Worm (Caenorhabditis elegans): ENCODE measurements around the gene plpp-1.1.
A peak's percentile ranks its signal among the peaks of the same experiment; 100 is the strongest.

plpp-1.1 gene

ce11 chrII:3930478-3931182 is 2.8 kb upstream of the plpp-1.1 start:
- TF ChIP-seq nhr-77 (tag; optimal IDR thresholded peaks at IDR 0.05): no peak
- TF ChIP-seq mdt-29 (GFP tag; IDR thresholded peaks at IDR 0.05): no peak
- TF ChIP-seq hmg-1.1 (GFP tag; IDR thresholded peaks at IDR 0.05): peak; percentile 67
- TF ChIP-seq lin-1 (GFP tag; IDR thresholded peaks at IDR 0.05): no peak
- TF ChIP-seq pqm-1 (tag; optimal IDR thresholded peaks at IDR 0.05): no peak
- TF ChIP-seq fos-1 (tag; optimal IDR thresholded peaks at IDR 0.05): no peak
- TF ChIP-seq ama-1 (optimal IDR thresholded peaks at IDR 0.05): no peak
- no peak for TF ChIP-seq zfp-2 (tag; optimal IDR thresholded peaks at IDR 0.05)
- no peak for TF ChIP-seq unc-130 (GFP tag; optimal IDR thresholded peaks at IDR 0.05)
- TF ChIP-seq nhr-102 (tag; optimal IDR thresholded peaks at IDR 0.05): no peak
- peak; percentile 51 for TF ChIP-seq mes-2 (tag; optimal IDR thresholded peaks at IDR 0.05; ENCODE audit: poor library complexity, severe bottlenecking)
- no peak for TF ChIP-seq lin-38 (GFP tag; IDR thresholded peaks at IDR 0.05)
- peak; percentile 62 for TF ChIP-seq mep-1 (tag; optimal IDR thresholded peaks at IDR 0.05)
- no peak for TF ChIP-seq Y105C5A.15 (GFP tag; IDR thresholded peaks at IDR 0.05)
- TF ChIP-seq saeg-2 (GFP tag; IDR thresholded peaks at IDR 0.05): no peak
- no peak for TF ChIP-seq skn-1 (tag; optimal IDR thresholded peaks at IDR 0.05)
- no peak for TF ChIP-seq ZK337.2 (GFP tag; IDR thresholded peaks at IDR 0.05)
- peak; percentile 66 for TF ChIP-seq fkh-10 (GFP tag; optimal IDR thresholded peaks at IDR 0.05)
- no peak for TF ChIP-seq nhr-237 (tag; optimal IDR thresholded peaks at IDR 0.05)
- peak; percentile 48; the same call in 1 of the 2 replicates for TF ChIP-seq egl-43 (GFP tag; IDR thresholded peaks at IDR 0.05)
- peak; percentile 55 for TF ChIP-seq dve-1 (tag; optimal IDR thresholded peaks at IDR 0.05; ENCODE audit: insufficient read depth)
- peak; percentile 14 for TF ChIP-seq nhr-6 (tag; optimal IDR thresholded peaks at IDR 0.05)
- no peak for TF ChIP-seq D1046.2 (GFP tag; IDR thresholded peaks at IDR 0.05)
- no peak for TF ChIP-seq gei-8 (GFP tag; optimal IDR thresholded peaks at IDR 0.05)
- no peak for TF ChIP-seq F10B5.3 (tag; optimal IDR thresholded peaks at IDR 0.05)
- peak; percentile 67 for TF ChIP-seq dpl-1 (GFP tag; optimal IDR thresholded peaks at IDR 0.05)
- TF ChIP-seq nhr-76 (tag; optimal IDR thresholded peaks at IDR 0.05): no peak
- no peak for TF ChIP-seq Y48G9A.11 (GFP tag; IDR thresholded peaks at IDR 0.05)
- no peak for TF ChIP-seq T26A8.4 (GFP tag; IDR thresholded peaks at IDR 0.05)
- TF ChIP-seq jun-1 (tag; optimal IDR thresholded peaks at IDR 0.05): no peak
- no peak for TF ChIP-seq R02D3.7 (tag; optimal IDR thresholded peaks at IDR 0.05)
- no peak for TF ChIP-seq dmd-8 (GFP tag; IDR thresholded peaks at IDR 0.05)
- TF ChIP-seq hif-1 (tag; optimal IDR thresholded peaks at IDR 0.05): no peak
- TF ChIP-seq nhr-41 (GFP tag; IDR thresholded peaks at IDR 0.05): no peak
- no peak for TF ChIP-seq snpc-1.2 (GFP tag; IDR thresholded peaks at IDR 0.05)
- no peak for TF ChIP-seq arid-1 (GFP tag; conservative IDR thresholded peaks at IDR 0.05)
- TF ChIP-seq F44E2.7 (GFP tag; IDR thresholded peaks at IDR 0.05): no peak
- TF ChIP-seq daf-19 (GFP tag; conservative IDR thresholded peaks at IDR 0.05): no peak
- no peak for TF ChIP-seq zfp-3 (GFP tag; conservative IDR thresholded peaks at IDR 0.05)
- TF ChIP-seq ceh-44 (GFP tag; IDR thresholded peaks at IDR 0.05): no peak
- TF ChIP-seq dmd-6 (GFP tag; IDR thresholded peaks at IDR 0.05): peak; percentile 29; the same call in 1 of the 2 replicates
- TF ChIP-seq duxl-1 (tag; optimal IDR thresholded peaks at IDR 0.05; ENCODE audit: poor library complexity): no peak
- no peak for TF ChIP-seq nhr-10 (tag; optimal IDR thresholded peaks at IDR 0.05)
- no peak for TF ChIP-seq daf-8 (GFP tag; IDR thresholded peaks at IDR 0.05)
- no peak for TF ChIP-seq lin-15B (tag; optimal IDR thresholded peaks at IDR 0.05)
- TF ChIP-seq nhr-11 (tag; optimal IDR thresholded peaks at IDR 0.05): peak; percentile 35
- no peak for TF ChIP-seq tra-1 (GFP tag; IDR thresholded peaks at IDR 0.05)
- no peak for TF ChIP-seq aly-2 (tag; optimal IDR thresholded peaks at IDR 0.05)
- no peak for TF ChIP-seq ceh-20 (GFP tag; IDR thresholded peaks at IDR 0.05)
- peak in 1 of 2 experiments; percentile 69 for TF ChIP-seq unc-62 (GFP tag; optimal IDR thresholded peaks at IDR 0.05 in 1 of 2)
- TF ChIP-seq unc-62 (tag; optimal IDR thresholded peaks at IDR 0.05): no peak
- no peak for TF ChIP-seq nhr-42 (GFP tag; IDR thresholded peaks at IDR 0.05)
